Fruit fly (Drosophila melanogaster) whole organism, larva: ENCODE measurements around the gene atms.

Source experiments
- noc ChIP-seq: fragments of 200-800 bp; sonication (Bioruptor generic); optimal IDR thresholded peaks from 3 replicates; lab custom pipeline; 2019; ENCODE audit warnings: missing biosample characterization, mild to moderate bottlenecking, missing genetic modification characterization, moderate library complexity

atms gene

dm6 chr3R:4749735-4750134 lies at the start of gene atms:
TSS of gene atms (plus strand) at chr3R:4750035.
- TF ChIP-seq noc: no peak

DNA sequence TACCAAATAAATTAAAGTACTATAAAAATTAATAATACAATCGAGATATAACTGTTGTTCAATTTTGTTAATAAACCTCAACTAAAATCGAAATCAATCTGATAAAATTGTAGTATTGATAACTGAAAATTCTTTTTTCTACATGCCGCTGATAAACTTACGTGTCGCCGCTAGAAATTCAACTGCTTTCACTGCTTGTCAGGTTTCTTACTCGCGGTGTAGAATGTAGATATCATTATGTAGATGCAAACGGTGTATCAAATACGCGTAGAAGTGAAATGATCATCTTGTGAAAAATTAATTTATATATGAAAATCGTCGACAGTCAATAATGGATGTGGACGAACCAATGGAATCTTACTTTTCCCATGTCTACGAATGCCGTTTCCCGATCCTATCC lies 44.7 kb upstream of the atms start:
- no peak for TF ChIP-seq noc

DNA sequence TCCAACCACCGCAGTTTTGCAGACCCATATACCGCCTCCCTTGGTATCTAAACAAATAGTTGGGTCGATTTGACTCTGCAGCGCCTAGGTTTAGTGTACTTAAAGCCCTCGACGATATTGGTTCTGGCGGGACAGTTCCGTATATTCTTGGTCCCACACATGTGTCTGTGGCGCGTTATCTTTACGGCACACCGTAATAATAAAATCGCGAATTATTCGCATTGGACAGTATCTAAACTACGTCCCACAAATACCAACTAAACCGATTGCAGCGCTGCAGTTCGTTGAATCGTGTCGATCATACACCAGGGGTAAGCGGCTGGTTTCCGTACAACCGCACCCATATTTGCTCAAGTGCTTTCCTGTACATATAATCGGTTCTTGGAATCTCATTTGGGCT lies 43.8 kb upstream of the atms start:
- no peak for TF ChIP-seq noc

dm6 chr3R:4712063-4712462 lies 37.8 kb upstream of the atms start:
- no peak for TF ChIP-seq noc

DNA sequence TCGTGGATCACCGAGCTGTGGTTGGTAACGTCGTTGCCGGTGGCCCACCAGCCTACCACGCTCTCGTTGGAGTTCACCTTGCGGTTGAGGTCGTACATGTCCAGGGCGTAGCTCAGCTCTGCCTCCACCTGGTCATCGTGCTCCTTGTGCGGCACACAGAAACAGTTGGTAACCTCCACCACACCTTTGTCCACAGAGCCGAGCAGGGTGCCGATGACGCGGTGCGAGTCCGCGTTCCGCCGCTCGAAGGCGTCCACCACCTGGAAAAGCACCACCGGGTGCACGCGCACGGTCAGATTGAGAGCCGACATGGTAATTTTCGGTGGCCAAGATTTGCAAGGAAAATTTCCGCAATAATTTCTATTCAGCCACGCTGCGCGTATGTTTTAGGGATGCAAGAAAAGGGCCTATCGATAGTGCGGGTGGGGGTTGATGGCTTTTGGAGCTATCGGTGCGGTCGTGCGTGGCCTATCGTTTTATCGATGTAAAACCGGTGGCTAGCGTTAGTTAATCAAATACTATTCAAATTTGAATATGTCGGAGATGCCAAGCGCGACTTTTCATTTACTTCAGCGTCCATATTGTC lies 36.0 kb upstream of the atms start, which contains the start of gene eIF3f1:
TSS of gene eIF3f1 (minus strand) at position 408 of the 586 bp plus-strand sequence.
- TF ChIP-seq noc: no peak

DNA sequence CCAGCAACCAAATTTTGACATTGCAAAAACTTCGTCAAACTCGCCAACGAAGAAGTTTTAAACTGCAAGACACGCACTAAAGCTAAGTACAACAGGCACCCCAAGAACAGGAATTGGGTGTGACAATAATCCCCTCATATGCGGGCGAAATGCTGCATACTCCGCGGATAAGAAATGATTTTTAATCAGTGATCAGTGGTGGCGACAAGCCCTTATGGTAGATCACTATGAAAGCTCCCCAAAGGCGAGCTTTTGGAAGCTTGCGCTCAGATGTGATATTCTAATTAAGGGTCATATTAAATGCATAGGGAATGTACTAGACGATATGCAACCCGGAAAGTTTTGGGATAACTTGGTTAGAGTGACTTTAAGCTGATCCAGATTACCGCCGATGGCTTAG lies 32.2 kb upstream of the atms start:
- no peak for TF ChIP-seq noc

dm6 chr3R:4724323-4724832 lies 25.5 kb upstream of the atms start:
- no peak for TF ChIP-seq noc

DNA sequence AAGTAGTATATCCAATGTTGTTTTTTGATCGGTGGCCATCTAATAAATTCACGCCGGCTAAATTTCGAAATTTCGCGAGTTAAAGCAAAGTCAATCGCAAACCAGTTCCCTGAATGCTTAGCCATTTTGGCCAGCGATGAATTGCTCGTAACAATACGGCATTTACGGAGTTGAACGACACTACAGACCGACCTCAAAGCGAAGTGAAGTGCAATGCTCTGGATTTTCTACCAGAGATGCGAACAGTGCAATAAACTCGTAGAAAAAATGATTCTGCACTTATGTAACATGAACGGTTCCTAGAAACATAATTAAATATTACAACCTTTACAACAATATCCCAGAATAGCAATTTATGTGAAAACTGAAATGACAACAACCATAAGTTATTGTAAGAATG lies 24.5 kb upstream of the atms start:
- TF ChIP-seq noc: no peak

DNA sequence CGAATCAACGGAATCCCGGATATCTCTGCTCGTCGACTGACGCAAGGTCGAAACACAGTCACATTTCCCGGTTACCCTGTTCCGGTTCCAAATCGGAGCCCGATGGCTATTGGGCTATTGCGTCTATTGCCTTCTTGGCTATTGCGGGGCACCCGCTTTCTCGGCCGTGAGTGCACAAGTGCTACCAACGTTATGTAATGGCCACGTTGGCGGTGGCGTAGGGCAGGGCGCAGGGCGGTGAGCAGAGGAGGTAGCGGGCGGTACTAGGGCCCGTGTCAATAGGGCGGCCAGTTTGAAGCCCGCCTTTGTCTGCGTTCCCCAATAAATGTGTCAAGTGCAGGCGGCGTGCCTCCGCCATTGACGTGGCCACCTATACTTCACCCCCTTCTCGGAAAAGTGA lies 23.5 kb upstream of the atms start:
- no peak for TF ChIP-seq noc

DNA sequence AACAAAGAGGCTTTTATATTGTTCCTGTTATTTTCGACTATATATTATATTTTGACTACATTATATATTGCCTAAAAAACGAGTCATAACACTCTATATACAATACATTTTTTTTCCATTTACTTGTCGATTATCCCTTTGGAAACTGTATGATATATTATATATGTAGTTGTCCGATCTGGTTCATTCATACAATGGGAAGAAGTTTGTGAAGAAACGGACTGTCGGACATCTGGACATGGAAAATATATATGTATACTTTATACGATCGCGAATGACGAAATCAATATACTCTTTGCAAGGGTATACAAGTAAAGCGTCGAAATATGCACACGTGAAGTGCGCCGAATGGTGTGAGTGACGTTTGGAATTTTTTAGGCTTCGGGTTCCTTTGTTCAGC lies 23.0 kb upstream of the atms start:
- TF ChIP-seq noc: no peak

DNA sequence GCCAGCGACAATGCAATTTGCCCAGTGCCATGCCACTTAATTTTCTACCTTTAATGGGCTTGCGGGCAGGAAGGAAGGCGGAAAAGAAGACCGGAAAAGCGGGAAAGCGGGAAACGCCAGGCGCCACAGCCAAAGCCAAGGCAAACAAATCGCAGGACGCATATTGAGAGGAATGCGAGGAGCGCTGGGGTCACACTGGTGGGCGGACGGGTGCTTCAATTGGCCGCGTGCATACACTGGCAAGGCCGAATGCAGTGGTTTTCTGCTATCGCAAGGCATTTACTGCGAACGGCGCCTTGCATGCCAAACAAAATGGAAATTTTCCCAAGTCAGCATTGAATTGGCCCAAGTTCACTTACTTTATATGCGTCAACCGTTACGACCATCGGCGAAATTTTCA lies 21.4 kb upstream of the atms start:
- TF ChIP-seq noc: no peak

- no peak for TF ChIP-seq noc
These were observed 18.8 kb upstream of the atms start for dm6 chr3R:4731006-4731405.

- peak; percentile 44 for TF ChIP-seq noc
These were observed 17.8 kb upstream of the atms start, which contains the start of gene Nep2 for dm6 chr3R:4731828-4732657. TSS of gene Nep2 (minus strand) at chr3R:4731878.

dm6 chr3R:4738494-4739191 lies 11.2 kb upstream of the atms start:
- TF ChIP-seq noc: no peak

- TF ChIP-seq noc: no peak
These were observed 10.7 kb upstream of the atms start for dm6 chr3R:4739192-4739491.

DNA sequence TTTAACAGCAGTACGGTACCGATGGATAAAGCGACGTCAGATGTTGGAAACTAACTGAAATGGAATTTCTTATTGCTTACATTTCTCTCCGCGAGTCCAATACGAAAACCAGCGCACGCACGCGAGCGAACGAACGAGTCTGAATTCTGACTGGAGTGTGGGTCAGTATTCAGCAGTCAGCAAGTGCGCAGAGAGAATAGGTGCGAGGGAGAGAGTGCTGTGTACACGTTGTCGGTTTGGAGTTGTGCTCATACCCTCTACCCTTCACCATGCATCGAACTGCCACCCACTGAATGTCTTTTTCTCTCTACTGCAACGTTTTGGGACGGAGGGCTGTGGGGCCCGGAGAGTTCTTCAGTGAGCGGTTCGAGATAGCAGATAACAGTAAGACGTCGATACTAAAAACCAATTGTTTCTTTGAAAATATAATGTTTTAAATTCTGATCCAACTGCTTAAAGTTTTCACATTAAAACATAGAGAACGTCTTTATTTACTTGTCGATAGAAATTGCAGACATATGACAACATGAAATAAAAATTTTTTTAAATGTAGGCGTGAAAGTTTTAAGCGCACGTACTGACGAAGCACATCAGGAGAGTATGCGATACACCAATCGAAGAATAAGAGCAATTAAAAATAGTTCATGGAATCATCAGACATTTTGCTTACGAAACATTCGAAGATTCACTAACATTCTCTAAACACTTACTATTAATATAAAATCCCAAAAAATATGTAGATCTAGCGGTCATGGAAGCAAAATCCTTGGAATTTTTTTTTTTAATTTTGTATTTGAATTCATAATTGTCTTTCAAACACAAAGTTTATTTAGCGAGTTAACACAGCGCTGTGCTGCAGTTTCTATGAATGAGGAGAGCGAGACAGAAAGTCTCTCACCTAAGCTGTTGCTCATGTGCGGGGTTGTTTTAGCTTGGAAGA lies 10.1 kb upstream of the atms start:
- peak; percentile 81 for TF ChIP-seq noc
